Worm (Caenorhabditis elegans) whole organism, midembryonic: Measurements from ENCODE around the gene W10D9.1.

Experiments used
- cog-1 ChIP-seq: sonication (generic microtip); optimal IDR thresholded peaks from 2 replicates; lab custom pipeline; 2016; ENCODE audit warnings: missing genetic modification characterization, missing compliant biosample characterization
- flt-1 ChIP-seq: fragments of 200-800 bp; sonication (Bioruptor generic); IDR thresholded peaks from 2 replicates; pipeline ENCODE4 v1.3.6; 2022; ENCODE audit warnings: missing genetic modification characterization, missing compliant biosample characterization

DNA sequence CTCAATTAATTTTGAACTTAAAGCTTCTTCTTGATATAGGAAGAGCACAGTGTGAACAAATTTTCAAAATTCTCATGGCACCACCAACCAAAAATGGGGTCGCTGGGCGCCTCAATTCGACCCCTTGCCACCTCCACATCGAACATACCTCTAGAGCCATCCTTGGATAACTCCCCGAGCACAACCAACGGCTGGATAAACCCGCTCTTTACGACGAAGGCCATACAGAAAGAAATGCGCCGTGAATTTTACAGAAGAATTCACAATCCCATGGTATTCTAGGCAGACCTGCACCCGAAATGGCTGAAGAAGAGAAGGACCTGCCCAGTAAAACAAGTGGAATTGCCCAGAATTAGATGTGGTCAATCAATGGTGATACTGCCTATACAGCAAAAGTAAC lies 47.9 kb downstream of the W10D9.1 start:
- TF ChIP-seq cog-1 (no peak), flt-1 (no peak)
